Fruit fly (Drosophila melanogaster): ENCODE data around the gene capt.

Gene capt

dm6 chr2L:1108029-1108688, 49.9 kb downstream of the capt start, which contains the start of the genes PolrMT and CG14339 (continued):
- peak; percentile 94 for TF ChIP-seq MBD-R2 (GFP tag; IDR thresholded peaks at IDR 0.05)
- TF ChIP-seq cas (GFP tag; IDR thresholded peaks at IDR 0.05), result no peak
- no peak for TF ChIP-seq ham (GFP tag; IDR thresholded peaks at IDR 0.05)
- peak; percentile 20 for TF ChIP-seq dmrt11E (tag; optimal IDR thresholded peaks at IDR 0.05)
- peak; percentile 45 for TF ChIP-seq CG3995 (GFP tag; optimal IDR thresholded peaks at IDR 0.05)
- TF ChIP-seq lbe (GFP tag; optimal IDR thresholded peaks at IDR 0.05), result no peak
- TF ChIP-seq stc (GFP tag; IDR thresholded peaks at IDR 0.05), result no peak
- no peak for TF ChIP-seq oc (tag; optimal IDR thresholded peaks at IDR 0.05)
- no peak for TF ChIP-seq Lpt (GFP tag; optimal IDR thresholded peaks at IDR 0.05)
- no peak for TF ChIP-seq Gug (GFP tag; IDR thresholded peaks at IDR 0.05)
- TF ChIP-seq pfk (GFP tag; optimal IDR thresholded peaks at IDR 0.05), result no peak
- TF ChIP-seq Doc3 (GFP tag; IDR thresholded peaks at IDR 0.05; ENCODE audit: partially characterized antibody), result no peak
- peak; percentile 43 for TF ChIP-seq CG10267 (tag; optimal IDR thresholded peaks at IDR 0.05)
- TF ChIP-seq jumu (GFP tag; optimal IDR thresholded peaks at IDR 0.05), result peak; percentile 20
- TF ChIP-seq ash1 (GFP tag; optimal IDR thresholded peaks at IDR 0.05), result no peak
- TF ChIP-seq Blimp-1 (GFP tag; optimal IDR thresholded peaks at IDR 0.05), result no peak
- TF ChIP-seq danr (GFP tag; IDR thresholded peaks at IDR 0.05), result no peak
- TF ChIP-seq grn (GFP tag; optimal IDR thresholded peaks at IDR 0.05), result no peak
- TF ChIP-seq CG12744 (GFP tag; optimal IDR thresholded peaks at IDR 0.05), result no peak
- TF ChIP-seq CG16863 (GFP tag; optimal IDR thresholded peaks at IDR 0.05), result no peak
- no peak for TF ChIP-seq schlank (tag; optimal IDR thresholded peaks at IDR 0.05)
- no peak for TF ChIP-seq HLH54F (GFP tag; optimal IDR thresholded peaks at IDR 0.05)
- no peak for TF ChIP-seq CG2129 (GFP tag; IDR thresholded peaks at IDR 0.05; ENCODE audit: partially characterized antibody)
- TF ChIP-seq cad (GFP tag; optimal IDR thresholded peaks at IDR 0.05), result no peak
- peak; percentile 98 for TF ChIP-seq CG31365 (tag; optimal IDR thresholded peaks at IDR 0.05)
- 0 out of 3 replicates have a peak, but pooled peaks have one; percentile 41 for TF ChIP-seq Optix (GFP tag; IDR thresholded peaks at IDR 0.05)
- no peak for TF ChIP-seq TFAM (GFP tag; optimal IDR thresholded peaks at IDR 0.05)
- TF ChIP-seq CG3847 (GFP tag; IDR thresholded peaks at IDR 0.05), result 0 out of 2 replicates have a peak, but pooled peaks have one; percentile 23
- peak; percentile 63 for TF ChIP-seq CoRest (tag; optimal IDR thresholded peaks at IDR 0.05)
- TF ChIP-seq CG18599 (GFP tag; optimal IDR thresholded peaks at IDR 0.05), result no peak
- peak; percentile 28 for TF ChIP-seq CG10654 (GFP tag; optimal IDR thresholded peaks at IDR 0.05)
- no peak for TF ChIP-seq Ada2b (GFP tag; IDR thresholded peaks at IDR 0.05)
- TF ChIP-seq CG9797 (GFP tag; optimal IDR thresholded peaks at IDR 0.05), result peak; percentile 40
- no peak for TF ChIP-seq C15 (GFP tag; IDR thresholded peaks at IDR 0.05)
- peak; percentile 18 for TF ChIP-seq mirr (GFP tag; optimal IDR thresholded peaks at IDR 0.05)
- TF ChIP-seq CG11247 (GFP tag; IDR thresholded peaks at IDR 0.05), result no peak
- no peak for TF ChIP-seq CG4404 (GFP tag; IDR thresholded peaks at IDR 0.05)
- no peak for TF ChIP-seq kay (GFP tag; optimal IDR thresholded peaks at IDR 0.05)
- no peak for TF ChIP-seq CkIIα-i1 (GFP tag; IDR thresholded peaks at IDR 0.05)
- no peak for TF ChIP-seq CG4854 (GFP tag; optimal IDR thresholded peaks at IDR 0.05)
- TF ChIP-seq tup (GFP tag; optimal IDR thresholded peaks at IDR 0.05), result no peak
- no peak for TF ChIP-seq lov (optimal IDR thresholded peaks at IDR 0.05)
- TF ChIP-seq lov (GFP tag; IDR thresholded peaks at IDR 0.05), result no peak
- no peak for TF ChIP-seq CG8290 (GFP tag; optimal IDR thresholded peaks at IDR 0.05)
- no peak for TF ChIP-seq CG8290 (tag; optimal IDR thresholded peaks at IDR 0.05)
- TF ChIP-seq hth (optimal IDR thresholded peaks at IDR 0.05), result no peak
- TF ChIP-seq CG10462 (GFP tag; optimal IDR thresholded peaks at IDR 0.05), result peak; percentile 87
- TF ChIP-seq CG15269 (tag; optimal IDR thresholded peaks at IDR 0.05), result no peak
- TF ChIP-seq zen2 (GFP tag; IDR thresholded peaks at IDR 0.05; ENCODE audit: partially characterized antibody), result no peak
- TF ChIP-seq wek (GFP tag; optimal IDR thresholded peaks at IDR 0.05), result no peak
- no peak for TF ChIP-seq vvl (GFP tag; IDR thresholded peaks at IDR 0.05)
- peak; percentile 48 for TF ChIP-seq her (GFP tag; optimal IDR thresholded peaks at IDR 0.05)
